Worm (Caenorhabditis elegans): Measurements from ENCODE around the gene F58B4.2.

DNA sequence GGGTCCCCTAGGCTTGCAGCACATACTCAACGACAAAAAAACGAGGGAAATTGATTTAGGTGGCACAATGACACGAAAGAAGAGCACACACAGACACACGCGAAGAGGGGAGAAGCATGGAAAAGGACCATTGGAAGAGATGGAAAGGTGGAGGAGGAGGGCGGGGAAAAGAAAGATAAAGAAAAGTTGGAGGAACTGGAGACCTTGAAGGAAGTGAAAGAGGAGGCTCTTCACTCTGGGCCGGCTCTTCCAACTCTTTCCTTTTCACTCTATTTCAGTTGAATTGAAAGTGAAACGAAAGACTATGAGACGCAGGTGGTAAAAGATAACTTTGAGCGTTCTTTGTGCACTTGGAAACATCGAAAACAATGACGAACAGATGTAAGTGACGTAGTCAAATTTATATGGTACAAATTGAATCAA lies 43.2 kb upstream of the F58B4.2 start:
- peak; percentile 42 for TF ChIP-seq snpc-4 (tag; optimal IDR thresholded peaks at IDR 0.05)
- peak; percentile 73 for TF ChIP-seq nfya-1 (tag; optimal IDR thresholded peaks at IDR 0.05; ENCODE audit: insufficient read depth)
- no peak for TF ChIP-seq daf-12 (tag; optimal IDR thresholded peaks at IDR 0.05)
- peak; percentile 32 for TF ChIP-seq ceh-28 (tag; optimal IDR thresholded peaks at IDR 0.05)
- TF ChIP-seq unc-39 (tag; optimal IDR thresholded peaks at IDR 0.05): no peak
- no peak for TF ChIP-seq nhr-77 (tag; optimal IDR thresholded peaks at IDR 0.05)
- no peak for TF ChIP-seq nhr-237 (tag; optimal IDR thresholded peaks at IDR 0.05)
- TF ChIP-seq pha-4 (tag; optimal IDR thresholded peaks at IDR 0.05): peak; percentile 34
- TF ChIP-seq ceh-9 (tag; optimal IDR thresholded peaks at IDR 0.05): no peak
- peak; percentile 59 for TF ChIP-seq tbx-2 (tag; optimal IDR thresholded peaks at IDR 0.05)
